Worm (Caenorhabditis elegans) whole organism, mixed stage, embryonic: ENCODE data around the gene ehbp-1.

Experiments used
- M03D4.4 ChIP-seq: sonication (generic microtip); optimal IDR thresholded peaks from 2 replicates; lab custom pipeline; 2017; ENCODE audit warnings: mild to moderate bottlenecking, missing genetic modification characterization, missing compliant biosample characterization
- elt-1 ChIP-seq: sonication (generic microtip); optimal IDR thresholded peaks from 2 replicates; lab custom pipeline; 2017; ENCODE audit warnings: missing genetic modification characterization, mild to moderate bottlenecking, missing compliant biosample characterization, antibody characterized with exemption, moderate library complexity, borderline replicate concordance; ENCODE audit not compliant: insufficient read depth
- lin-13 ChIP-seq: fragments of 150-350 bp; optimal IDR thresholded peaks from 2 replicates; lab custom pipeline; 2014; ENCODE audit warnings: missing biosample characterization, missing genetic modification characterization
- mab-5 ChIP-seq: fragments of 150-350 bp; optimal IDR thresholded peaks from 2 replicates; lab custom pipeline; 2014; ENCODE audit warnings: missing biosample characterization, missing genetic modification characterization
- ztf-11 ChIP-seq: fragments of 150-350 bp; optimal IDR thresholded peaks from 2 replicates; lab custom pipeline; 2014; ENCODE audit warnings: missing biosample characterization, missing genetic modification characterization

ce11 chrV:9576991-9577390 lies 26.5 kb downstream of the ehbp-1 start, which contains the start of gene F25B3.2:
- TF ChIP-seq lin-13 (tag; lab: Kevin White, UChicago) (no peak), elt-1 (no peak), ztf-11 (tag; lab: Kevin White, UChicago) (no peak), mab-5 (tag; lab: Kevin White, UChicago) (no peak), M03D4.4 (no peak)
